Worm (Caenorhabditis elegans) whole organism, L1 larva: ENCODE measurements around the gene M04G7.5.

ENCODE experiments used
- ama-1 ChIP-seq: fragments of 150-350 bp; optimal IDR thresholded peaks from 2 replicates; lab custom pipeline; 2014
- ceh-82 ChIP-seq, 3 experiments: fragments of 150-350 bp in 1 of 3; sonication (generic microtip) in 2 of 3; optimal IDR thresholded peaks; 2 replicates each; lab custom pipeline; 2014 to 2017; ENCODE audit warnings: missing biosample characterization in 3 of 3, missing genetic modification characterization in 3 of 3
- dpl-1 ChIP-seq, 3 experiments: fragments of 150-350 bp in 2 of 3; sonication (generic microtip) in 1 of 3; optimal IDR thresholded peaks; 2 replicates each; lab custom pipeline; 2014 to 2017; ENCODE audit warnings: missing biosample characterization in 3 of 3, missing genetic modification characterization in 3 of 3, missing genetic modification reagents in 3 of 3
- hlh-17 ChIP-seq: fragments of 200-800 bp; sonication (Bioruptor generic); optimal IDR thresholded peaks from 2 replicates; lab custom pipeline; 2018; ENCODE audit warnings: missing genetic modification characterization, mild to moderate bottlenecking, missing compliant biosample characterization, moderate library complexity, borderline replicate concordance
- lin-13 ChIP-seq: fragments of 150-350 bp; optimal IDR thresholded peaks from 2 replicates; lab custom pipeline; 2014; ENCODE audit warnings: missing biosample characterization, missing genetic modification reagents, missing genetic modification characterization
- lin-14 ChIP-seq: fragments of 200-800 bp; sonication (Bioruptor generic); optimal IDR thresholded peaks from 2 replicates; lab custom pipeline; 2018; ENCODE audit warnings: mild to moderate bottlenecking, missing genetic modification characterization, moderate library complexity, missing compliant biosample characterization
- lin-39 ChIP-seq: fragments of 150-350 bp; optimal IDR thresholded peaks from 2 replicates; lab custom pipeline; 2014; ENCODE audit warnings: missing biosample characterization, missing genetic modification reagents, missing genetic modification characterization
- lsy-2 ChIP-seq, 2 experiments: fragments of 150-350 bp; optimal IDR thresholded peaks; 2 replicates each; lab custom pipeline; 2014; ENCODE audit warnings: missing biosample characterization in 2 of 2, missing genetic modification characterization in 2 of 2
- mdl-1 ChIP-seq, 2 experiments: fragments of 150-350 bp; optimal IDR thresholded peaks; 2 replicates each; lab custom pipeline; 2014 to 2017; ENCODE audit warnings: missing biosample characterization in 2 of 2, missing genetic modification characterization in 2 of 2, inconsistent platforms in 1 of 2
- mep-1 ChIP-seq: fragments of 150-350 bp; optimal IDR thresholded peaks from 2 replicates; lab custom pipeline; 2014; ENCODE audit warnings: missing biosample characterization, missing genetic modification characterization
- nhr-28 ChIP-seq: fragments of 150-350 bp; optimal IDR thresholded peaks from 2 replicates; lab custom pipeline; 2014; ENCODE audit warnings: missing biosample characterization, missing genetic modification characterization
- unc-30 ChIP-seq: sonication (generic microtip); optimal IDR thresholded peaks from 2 replicates; lab custom pipeline; 2017; ENCODE audit warnings: missing biosample characterization, missing genetic modification characterization
- unc-62 ChIP-seq: fragments of 150-350 bp; optimal IDR thresholded peaks from 2 replicates; lab custom pipeline; 2014; ENCODE audit warnings: missing biosample characterization, missing genetic modification reagents, missing genetic modification characterization
- ztf-11 ChIP-seq, 2 experiments: sonication (generic microtip); optimal IDR thresholded peaks; 2 replicates each; lab custom pipeline; 2016 to 2017; ENCODE audit warnings: missing genetic modification characterization in 2 of 2, missing biosample characterization in 1 of 2, missing compliant biosample characterization in 1 of 2

- TF ChIP-seq unc-30 (tag; lab: Kevin White, UChicago) (no peak), ztf-11 (tag; optimal IDR thresholded peaks at IDR 0.05; lab: Kevin White, UChicago) (no peak), ama-1 (no peak), lin-13 (GFP tag; lab: Kevin White, UChicago) (no peak), mep-1 (no peak), mdl-1 (tag; optimal IDR thresholded peaks at IDR 0.05; lab: Kevin White, UChicago) (no peak), lin-14 (GFP tag; lab: Kevin White, UChicago) (no peak), dpl-1 (GFP tag; optimal IDR thresholded peaks at IDR 0.05; lab: Kevin White, UChicago) (no peak), lin-39 (tag; lab: Kevin White, UChicago) (no peak), ceh-82 (tag; optimal IDR thresholded peaks at IDR 0.05; lab: Kevin White, UChicago) (no peak), unc-62 (GFP tag; lab: Kevin White, UChicago) (no peak), lsy-2 (tag; optimal IDR thresholded peaks at IDR 0.05; lab: Kevin White, UChicago) (no peak), hlh-17 (GFP tag; lab: Kevin White, UChicago) (no peak), nhr-28 (tag; lab: Kevin White, UChicago) (no peak)
Observed at ce11 chrIV:467291-467690, 12.4 kb downstream of the M04G7.5 start.
